Worm (Caenorhabditis elegans): ENCODE measurements around the gene R102.4.

R102.4 gene

DNA sequence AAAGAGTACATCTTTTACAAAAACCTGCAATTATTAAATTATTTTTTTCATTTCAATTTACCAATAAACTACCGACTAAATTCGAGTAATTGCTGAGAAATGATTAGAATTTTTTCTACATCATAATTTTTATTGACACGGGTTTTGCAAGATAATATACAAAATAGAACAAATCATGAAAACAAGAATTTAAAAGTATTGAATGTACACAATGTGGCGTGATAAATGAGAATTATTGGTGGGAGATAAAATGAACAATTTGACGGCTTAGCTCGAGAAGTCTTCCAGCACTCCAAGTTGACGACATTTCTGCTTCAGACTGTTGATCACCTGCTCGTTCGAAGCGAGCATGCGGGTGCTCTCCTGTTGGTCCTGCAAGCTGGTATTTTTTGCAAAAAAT is at the start of gene R102.4:
Gene R102.4, minus strand, starts transcription at position 101 of the 400 bp plus-strand sequence.
- TF ChIP-seq unc-62 (GFP tag; optimal IDR thresholded peaks at IDR 0.05 in 1 of 2) (peak in 1 of 2 experiments; percentile 83), unc-62 (tag; optimal IDR thresholded peaks at IDR 0.05) (no peak), ces-1 (GFP tag; optimal IDR thresholded peaks at IDR 0.05) (no peak), madf-5 (GFP tag; IDR thresholded peaks at IDR 0.05) (no peak)

DNA sequence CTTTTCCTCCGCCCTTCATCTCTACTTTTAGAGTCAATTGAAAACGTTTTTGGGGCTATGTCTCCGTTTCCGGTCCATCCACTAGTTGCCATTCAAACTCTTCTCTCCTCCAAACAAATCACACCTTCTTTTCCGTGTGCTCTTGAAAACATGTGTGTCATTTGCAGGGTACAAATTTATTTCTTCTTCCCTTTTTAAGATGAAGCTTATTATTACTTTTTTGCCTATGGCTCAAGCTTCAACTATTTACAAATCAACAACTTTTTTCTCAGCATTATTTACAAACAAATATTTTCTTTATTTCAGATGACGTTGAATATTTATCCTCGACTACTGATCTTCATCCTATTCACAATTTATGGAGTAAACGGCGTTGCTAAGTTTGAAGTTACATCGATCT is 49.4 kb upstream of the R102.4 start, which contains the start of gene T25B9.3:
Gene T25B9.3, plus strand, starts transcription at position 301 of the 400 bp plus-strand sequence.
- TF ChIP-seq F44E2.7 (GFP tag; IDR thresholded peaks at IDR 0.05) (no peak), Y5F2A.4 (GFP tag; optimal IDR thresholded peaks at IDR 0.05) (no peak), hmg-1.1 (GFP tag; IDR thresholded peaks at IDR 0.05) (no peak), nhr-6 (tag; optimal IDR thresholded peaks at IDR 0.05) (no peak), hlh-30 (tag; optimal IDR thresholded peaks at IDR 0.05; ENCODE audit: insufficient read depth) (no peak), ZK546.5 (tag; optimal IDR thresholded peaks at IDR 0.05) (no peak), ceh-32 (tag; optimal IDR thresholded peaks at IDR 0.05; ENCODE audit: poor library complexity) (no peak), lin-38 (GFP tag; IDR thresholded peaks at IDR 0.05) (no peak), duxl-1 (tag; optimal IDR thresholded peaks at IDR 0.05; ENCODE audit: poor library complexity) (no peak), ceh-44 (GFP tag; IDR thresholded peaks at IDR 0.05) (no peak), ceh-20 (GFP tag; IDR thresholded peaks at IDR 0.05) (no peak), rbr-2 (tag; optimal IDR thresholded peaks at IDR 0.05) (no peak), ztf-11 (tag; optimal IDR thresholded peaks at IDR 0.05) (no peak), egl-27 (tag; optimal IDR thresholded peaks at IDR 0.05) (no peak), hlh-11 (tag; optimal IDR thresholded peaks at IDR 0.05) (no peak), egl-43 (GFP tag; IDR thresholded peaks at IDR 0.05) (no peak), nhr-11 (tag; optimal IDR thresholded peaks at IDR 0.05) (no peak), lin-29 (GFP tag; IDR thresholded peaks at IDR 0.05) (no peak), ama-1 (optimal IDR thresholded peaks at IDR 0.05) (no peak)

DNA sequence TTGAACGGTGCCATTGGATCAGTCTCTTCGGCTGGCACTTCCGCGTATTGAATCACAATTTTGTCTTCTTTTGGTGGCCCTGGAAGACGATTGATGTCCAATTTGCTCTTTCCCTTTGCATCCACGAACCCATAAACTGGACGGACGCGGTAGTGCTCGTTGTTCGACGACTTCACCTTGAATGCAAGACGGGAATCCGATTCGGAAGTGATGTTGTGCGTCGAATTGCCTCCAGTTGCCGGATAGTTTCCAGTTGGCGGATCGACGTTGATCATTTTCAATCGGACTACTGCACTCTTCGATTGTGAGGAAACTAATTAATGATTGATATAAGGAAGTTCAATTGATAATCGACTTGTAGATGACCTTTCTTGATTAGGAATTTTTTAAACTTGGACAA is 43.2 kb upstream of the R102.4 start, which contains the start of gene ssp-34:
Gene ssp-34, minus strand, starts transcription at position 275 of the 400 bp plus-strand sequence.
- TF ChIP-seq nhr-25 (tag; optimal IDR thresholded peaks at IDR 0.05; ENCODE audit: borderline replicate concordance, insufficient read depth) = no peak
- TF ChIP-seq zag-1 (tag; optimal IDR thresholded peaks at IDR 0.05) = no peak
- no peak for TF ChIP-seq daf-8 (GFP tag; IDR thresholded peaks at IDR 0.05)
- no peak for TF ChIP-seq ztf-7 (tag; optimal IDR thresholded peaks at IDR 0.05)
- no peak for TF ChIP-seq lin-13 (GFP tag; optimal IDR thresholded peaks at IDR 0.05)
- peak in 1 of 2 experiments; percentile 91 for TF ChIP-seq unc-62 (GFP tag; optimal IDR thresholded peaks at IDR 0.05 in 1 of 2)
- no peak for TF ChIP-seq unc-62 (tag; optimal IDR thresholded peaks at IDR 0.05)
- TF ChIP-seq T20F7.1 (GFP tag; optimal IDR thresholded peaks at IDR 0.05) = no peak
- TF ChIP-seq F49E8.2 (tag; optimal IDR thresholded peaks at IDR 0.05; ENCODE audit: borderline replicate concordance) = no peak

DNA sequence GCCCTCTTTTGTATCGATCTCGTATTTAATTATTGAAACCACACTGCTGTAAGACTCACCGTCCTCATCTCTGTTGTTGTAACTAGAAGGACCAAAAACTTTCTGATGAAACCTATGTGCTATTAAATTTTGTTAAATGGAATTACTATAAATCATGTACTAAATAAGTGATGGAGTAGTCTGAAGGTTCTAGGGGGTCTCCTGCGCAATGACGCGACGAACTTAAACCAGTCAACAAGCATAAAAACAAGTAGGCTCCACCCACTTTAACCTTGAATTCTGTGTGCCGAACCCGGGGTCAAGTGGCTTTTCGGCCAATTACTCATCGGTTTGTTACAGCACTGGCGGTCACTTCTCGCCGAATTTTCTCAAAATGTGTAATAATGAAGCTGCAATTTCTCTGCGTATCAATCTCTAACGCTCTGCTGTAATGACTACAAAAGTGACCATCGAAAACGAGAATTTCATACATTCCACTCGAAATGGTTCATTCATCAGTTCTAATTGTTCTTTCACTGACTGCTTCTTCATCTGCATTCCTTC is 42.0 kb upstream of the R102.4 start, which contains the start of gene grl-21:
Gene grl-21, plus strand, starts transcription at position 464 of the 543 bp plus-strand sequence.
- no peak for TF ChIP-seq ceh-44 (GFP tag; IDR thresholded peaks at IDR 0.05)
- no peak for TF ChIP-seq Y48G9A.11 (GFP tag; IDR thresholded peaks at IDR 0.05)
- no peak for TF ChIP-seq zag-1 (tag; optimal IDR thresholded peaks at IDR 0.05)
- no peak for TF ChIP-seq cey-2 (tag; optimal IDR thresholded peaks at IDR 0.05; ENCODE audit: borderline replicate concordance, insufficient read depth)
- TF ChIP-seq lin-38 (GFP tag; IDR thresholded peaks at IDR 0.05) = no peak
- no peak for TF ChIP-seq lin-29 (GFP tag; IDR thresholded peaks at IDR 0.05)

All from whole organism, L4 larva.